Worm (Caenorhabditis elegans): ENCODE results near the gene Y41E3.19.

The Y41E3.19 gene

ce11 chrIV:15046162-15046561 lies 9.8 kb upstream of the Y41E3.19 start (continued):
- no peak for TF ChIP-seq attf-4 (tag; optimal IDR thresholded peaks at IDR 0.05)
- no peak for TF ChIP-seq lin-29 (GFP tag; IDR thresholded peaks at IDR 0.05)
- TF ChIP-seq lin-38 (GFP tag; IDR thresholded peaks at IDR 0.05) = no peak
- TF ChIP-seq F49E8.2 (tag; optimal IDR thresholded peaks at IDR 0.05; ENCODE audit: borderline replicate concordance) = no peak
- no peak for TF ChIP-seq ceh-44 (GFP tag; IDR thresholded peaks at IDR 0.05)
- 0 out of 4 replicates have a peak, but pooled peaks of 1 of the 2 experiments have one; percentile 1 for TF ChIP-seq madf-5 (GFP tag; IDR thresholded peaks at IDR 0.05)
- TF ChIP-seq mxl-2 (GFP tag; conservative IDR thresholded peaks at IDR 0.05) = no peak
- no peak for TF ChIP-seq ZK546.5 (tag; optimal IDR thresholded peaks at IDR 0.05)
- TF ChIP-seq lin-15B (tag; optimal IDR thresholded peaks at IDR 0.05) = no peak
- TF ChIP-seq nhr-77 (tag; optimal IDR thresholded peaks at IDR 0.05) = no peak
- TF ChIP-seq nhr-28 (tag; optimal IDR thresholded peaks at IDR 0.05) = no peak
- TF ChIP-seq unc-39 (tag; optimal IDR thresholded peaks at IDR 0.05) = no peak
- no peak for TF ChIP-seq unc-130 (GFP tag; optimal IDR thresholded peaks at IDR 0.05)
- TF ChIP-seq ceh-28 (tag; optimal IDR thresholded peaks at IDR 0.05) = no peak
- TF ChIP-seq nhr-76 (tag; optimal IDR thresholded peaks at IDR 0.05) = no peak
- TF ChIP-seq madf-9 (GFP tag; conservative IDR thresholded peaks at IDR 0.05) = no peak
- 0 out of 2 replicates have a peak, but pooled peaks have one; percentile 41 for TF ChIP-seq snpc-1.2 (GFP tag; IDR thresholded peaks at IDR 0.05)
- TF ChIP-seq D1046.2 (GFP tag; IDR thresholded peaks at IDR 0.05) = no peak
- TF ChIP-seq aha-1 (tag) = peak; percentile 57

ce11 chrIV:15047940-15048339 lies 8.0 kb upstream of the Y41E3.19 start:
- peak; percentile 54 for TF ChIP-seq snpc-1.2 (GFP tag; IDR thresholded peaks at IDR 0.05)
- TF ChIP-seq lin-38 (GFP tag; IDR thresholded peaks at IDR 0.05) = peak; percentile 56

ce11 chrIV:15049288-15050094 lies 6.4 kb upstream of the Y41E3.19 start:
- TF ChIP-seq ZK546.5 (tag; optimal IDR thresholded peaks at IDR 0.05) (no peak), T26A8.4 (GFP tag; IDR thresholded peaks at IDR 0.05) (0 out of 2 replicates have a peak, but pooled peaks have one; percentile 25), vab-7 (GFP tag; IDR thresholded peaks at IDR 0.05) (peak; percentile 37; the same call in 1 of the 2 replicates), F10B5.3 (tag; optimal IDR thresholded peaks at IDR 0.05) (no peak), snpc-1.2 (GFP tag; IDR thresholded peaks at IDR 0.05) (0 out of 2 replicates have a peak, but pooled peaks have one; percentile 32), sdz-12 (GFP tag; optimal IDR thresholded peaks at IDR 0.05) (peak; percentile 9), unc-130 (GFP tag; optimal IDR thresholded peaks at IDR 0.05) (peak; percentile 1), egl-43 (GFP tag; IDR thresholded peaks at IDR 0.05) (0 out of 2 replicates have a peak, but pooled peaks have one; percentile 8), aha-1 (tag) (peak; percentile 76), tag-97 (GFP tag; IDR thresholded peaks at IDR 0.05) (0 out of 2 replicates have a peak, but pooled peaks have one; percentile 48), hif-1 (tag; optimal IDR thresholded peaks at IDR 0.05) (peak in 1 of 2 experiments; percentile 22), spr-3 (GFP tag; optimal IDR thresholded peaks at IDR 0.05) (no peak), duxl-1 (tag; optimal IDR thresholded peaks at IDR 0.05; ENCODE audit: poor library complexity) (peak; percentile 6), D1046.2 (GFP tag; IDR thresholded peaks at IDR 0.05) (0 out of 2 replicates have a peak, but pooled peaks have one; percentile 9), zfp-2 (tag; optimal IDR thresholded peaks at IDR 0.05) (no peak), hlh-11 (tag; optimal IDR thresholded peaks at IDR 0.05) (peak; percentile 5), ama-1 (optimal IDR thresholded peaks at IDR 0.05) (peak; percentile 64), aly-2 (tag; optimal IDR thresholded peaks at IDR 0.05) (peak; percentile 92), jun-1 (tag; optimal IDR thresholded peaks at IDR 0.05) (peak; percentile 29), madf-5 (GFP tag; IDR thresholded peaks at IDR 0.05) (0 out of 4 replicates have a peak, but pooled peaks of 1 of the 2 experiments have one; percentile 45), ztf-7 (tag; optimal IDR thresholded peaks at IDR 0.05) (no peak), lin-38 (GFP tag; IDR thresholded peaks at IDR 0.05) (peak; percentile 42), lim-7 (GFP tag; IDR thresholded peaks at IDR 0.05) (0 out of 2 replicates have a peak, but pooled peaks have one; percentile 7), mep-1 (tag; optimal IDR thresholded peaks at IDR 0.05) (no peak), lir-3 (tag; optimal IDR thresholded peaks at IDR 0.05) (no peak), nhr-102 (tag; optimal IDR thresholded peaks at IDR 0.05) (peak; percentile 29), mes-2 (tag; optimal IDR thresholded peaks at IDR 0.05; ENCODE audit: poor library complexity, severe bottlenecking) (peak; percentile 30), hmg-1.1 (GFP tag; IDR thresholded peaks at IDR 0.05) (peak; percentile 15; the same call in 1 of the 2 replicates)

Data from whole organism, L4 larva.